Fruit fly (Drosophila melanogaster) whole organism, embryonic: ENCODE measurements around the gene ZnT63C.

ENCODE experiments used
- Bgb ChIP-seq: fragments of 200-800 bp; sonication (Bioruptor generic); IDR thresholded peaks from 2 replicates; pipeline ENCODE4 v1.3.6; 2022; ENCODE audit warnings: missing biosample characterization, missing genetic modification characterization; ENCODE audit not compliant: partially characterized antibody
- BtbVII ChIP-seq: fragments of 200-800 bp; sonication (Bioruptor generic); optimal IDR thresholded peaks from 3 replicates; lab custom pipeline; 2017; ENCODE audit warnings: missing biosample characterization, mild to moderate bottlenecking, missing genetic modification characterization
- CG1024 ChIP-seq: fragments of 200-800 bp; sonication (Bioruptor generic); IDR thresholded peaks from 2 replicates; pipeline ENCODE4 v1.3.6; 2022; ENCODE audit warnings: missing biosample characterization, missing genetic modification characterization
- CG10321 ChIP-seq: fragments of 200-800 bp; sonication (Bioruptor generic); IDR thresholded peaks from 2 replicates; pipeline ENCODE4 v1.3.6; 2022; ENCODE audit warnings: missing biosample characterization, missing genetic modification characterization
- CG11456 ChIP-seq: fragments of 200-800 bp; sonication (Bioruptor generic); IDR thresholded peaks from 3 replicates; pipeline ENCODE4 v1.3.6; 2022; ENCODE audit warnings: missing biosample characterization, missing genetic modification characterization
- CG11723 ChIP-seq: fragments of 200-800 bp; sonication (Bioruptor generic); optimal IDR thresholded peaks from 2 replicates; lab custom pipeline; 2017; ENCODE audit warnings: missing biosample characterization, mild to moderate bottlenecking, missing genetic modification characterization
- CG12236 ChIP-seq: fragments of 200-800 bp; sonication (Bioruptor generic); optimal IDR thresholded peaks from 2 replicates; lab custom pipeline; 2016; ENCODE audit warnings: missing biosample characterization, missing genetic modification characterization
- CG1529 ChIP-seq: fragments of 200-800 bp; sonication (Bioruptor generic); optimal IDR thresholded peaks from 3 replicates; lab custom pipeline; 2018; ENCODE audit warnings: missing biosample characterization, missing genetic modification characterization
- CG31388 ChIP-seq: fragments of 200-800 bp; sonication (Bioruptor generic); optimal IDR thresholded peaks from 2 replicates; lab custom pipeline; 2016; ENCODE audit warnings: missing biosample characterization, missing genetic modification characterization
- CG32772 ChIP-seq: fragments of 200-800 bp; sonication (Bioruptor generic); IDR thresholded peaks from 2 replicates; pipeline ENCODE4 v1.3.6; 2022; ENCODE audit warnings: missing biosample characterization, missing genetic modification characterization
- CG4328 ChIP-seq: fragments of 200-800 bp; sonication (Bioruptor generic); optimal IDR thresholded peaks from 3 replicates; lab custom pipeline; 2017; ENCODE audit warnings: missing biosample characterization, missing genetic modification reagents, missing genetic modification characterization
- CG4617 ChIP-seq: fragments of 200-800 bp; sonication (Bioruptor generic); optimal IDR thresholded peaks from 3 replicates; lab custom pipeline; 2016; ENCODE audit warnings: missing biosample characterization, missing genetic modification characterization, borderline replicate concordance
- CG5245 ChIP-seq: fragments of 200-800 bp; sonication (Bioruptor generic); optimal IDR thresholded peaks from 3 replicates; lab custom pipeline; 2016; ENCODE audit warnings: missing biosample characterization, missing genetic modification characterization
- CG7372 ChIP-seq: fragments of 200-800 bp; sonication (Bioruptor generic); IDR thresholded peaks from 2 replicates; pipeline ENCODE4 v1.3.6; 2022; ENCODE audit warnings: missing biosample characterization, missing genetic modification characterization
- CG7928 ChIP-seq: fragments of 200-800 bp; sonication (Bioruptor generic); optimal IDR thresholded peaks from 2 replicates; lab custom pipeline; 2017; ENCODE audit warnings: missing biosample characterization, mild to moderate bottlenecking, missing genetic modification characterization
- CG8290 ChIP-seq, 3 experiments: fragments of 200-800 bp; sonication (Bioruptor generic); optimal IDR thresholded peaks; 2 replicates each; lab custom pipeline; 2016 to 2019; ENCODE audit warnings: missing biosample characterization in 3 of 3, missing genetic modification characterization in 3 of 3, mild to moderate bottlenecking in 2 of 3, moderate library complexity in 1 of 3
- CG8359 ChIP-seq: fragments of 200-800 bp; sonication (Bioruptor generic); optimal IDR thresholded peaks from 2 replicates; lab custom pipeline; 2017; ENCODE audit warnings: missing biosample characterization, mild to moderate bottlenecking, missing genetic modification characterization, borderline replicate concordance
- CHES-1-like ChIP-seq: fragments of 200-800 bp; sonication (Bioruptor generic); optimal IDR thresholded peaks from 2 replicates; lab custom pipeline; 2016; ENCODE audit warnings: missing biosample characterization, missing genetic modification characterization
- Dip3 ChIP-seq: fragments of 200-800 bp; sonication (Bioruptor generic); optimal IDR thresholded peaks from 3 replicates; lab custom pipeline; 2016; ENCODE audit warnings: missing biosample characterization, missing genetic modification characterization
- Dll ChIP-seq: fragments of 200-800 bp; sonication (Bioruptor generic); IDR thresholded peaks from 4 replicates; pipeline ENCODE4 v1.3.6; 2022; ENCODE audit warnings: missing biosample characterization, missing genetic modification characterization; ENCODE audit not compliant: partially characterized antibody
- HHEX ChIP-seq: fragments of 200-800 bp; sonication (Bioruptor generic); optimal IDR thresholded peaks from 3 replicates; lab custom pipeline; 2017; ENCODE audit warnings: missing biosample characterization, mild to moderate bottlenecking, missing genetic modification characterization, missing genetic modification reagents
- NfI ChIP-seq: fragments of 200-800 bp; sonication (Bioruptor generic); optimal IDR thresholded peaks from 3 replicates; lab custom pipeline; 2018; ENCODE audit warnings: missing biosample characterization, mild to moderate bottlenecking, missing genetic modification characterization, moderate library complexity
- Oaz ChIP-seq: fragments of 200-800 bp; sonication (Bioruptor generic); IDR thresholded peaks from 2 replicates; pipeline ENCODE4 v1.3.6; 2022; ENCODE audit warnings: missing biosample characterization, missing genetic modification characterization
- Usf ChIP-seq: fragments of 200-800 bp; sonication (Bioruptor generic); optimal IDR thresholded peaks from 2 replicates; lab custom pipeline; 2017; ENCODE audit warnings: missing genotype, missing biosample characterization, missing genetic modification characterization
- bowl ChIP-seq: fragments of 200-800 bp; sonication (Bioruptor generic); IDR thresholded peaks from 2 replicates; pipeline ENCODE4 v1.3.6; 2022; ENCODE audit warnings: missing biosample characterization, missing genetic modification characterization
- crc ChIP-seq: fragments of 200-800 bp; sonication (Bioruptor generic); optimal IDR thresholded peaks from 2 replicates; lab custom pipeline; 2016; ENCODE audit warnings: missing biosample characterization, missing genetic modification characterization
- ems ChIP-seq: fragments of 200-800 bp; sonication (Bioruptor generic); optimal IDR thresholded peaks from 3 replicates; lab custom pipeline; 2016; ENCODE audit warnings: missing biosample characterization, missing genetic modification characterization
- eve ChIP-seq, 2 experiments: fragments of >200 bp; optimal IDR thresholded peaks; 2 replicates each; lab custom pipeline; 2017; ENCODE audit warnings: missing biosample characterization in 2 of 2, missing genetic modification characterization in 2 of 2
- eyg ChIP-seq: fragments of 200-800 bp; sonication (Bioruptor generic); optimal IDR thresholded peaks from 3 replicates; lab custom pipeline; 2016; ENCODE audit warnings: missing biosample characterization, missing genetic modification characterization
- fd102C ChIP-seq: fragments of 200-800 bp; sonication (Bioruptor generic); optimal IDR thresholded peaks from 2 replicates; lab custom pipeline; 2018; ENCODE audit warnings: missing biosample characterization, mild to moderate bottlenecking, missing genetic modification characterization, moderate library complexity
- gfzf ChIP-seq: fragments of 200-800 bp; sonication (Bioruptor generic); optimal IDR thresholded peaks from 2 replicates; lab custom pipeline; 2016; ENCODE audit warnings: missing biosample characterization, mild to moderate bottlenecking, missing genetic modification characterization, moderate library complexity
- h ChIP-seq: fragments of >200 bp; optimal IDR thresholded peaks from 2 replicates; lab custom pipeline; 2017
- hkb ChIP-seq, 2 experiments: fragments of 200-800 bp in 1 of 2; fragments of >200 bp in 1 of 2; sonication (Bioruptor generic) in 1 of 2; IDR thresholded peaks in 1 of 2; optimal IDR thresholded peaks in 1 of 2; 2 replicates each; pipeline versions ENCODE4 v1.3.6 to Lab custom; 2017 to 2022; ENCODE audit warnings: missing biosample characterization in 1 of 2, missing genetic modification characterization in 1 of 2
- insv ChIP-seq, 2 experiments: fragments of 200-800 bp; sonication (Bioruptor generic); optimal IDR thresholded peaks; 3 replicates each; lab custom pipeline; 2016 to 2018; ENCODE audit warnings: missing biosample characterization in 2 of 2, missing genetic modification characterization in 2 of 2
- kah ChIP-seq: fragments of 200-800 bp; sonication (Bioruptor generic); optimal IDR thresholded peaks from 2 replicates; lab custom pipeline; 2018; ENCODE audit warnings: missing biosample characterization, mild to moderate bottlenecking, missing genetic modification characterization
- nerfin-2 ChIP-seq: fragments of 200-800 bp; sonication (Bioruptor generic); IDR thresholded peaks from 2 replicates; pipeline ENCODE4 v1.3.6; 2022; ENCODE audit warnings: missing biosample characterization, missing genetic modification characterization; ENCODE audit not compliant: partially characterized antibody
- nom ChIP-seq: fragments of 200-800 bp; sonication (Bioruptor generic); optimal IDR thresholded peaks from 2 replicates; lab custom pipeline; 2017; ENCODE audit warnings: missing biosample characterization, missing genetic modification characterization, mild to moderate bottlenecking, moderate library complexity, missing genetic modification reagents
- pb ChIP-seq: fragments of 200-800 bp; sonication (Bioruptor generic); optimal IDR thresholded peaks from 3 replicates; lab custom pipeline; 2016; ENCODE audit warnings: missing biosample characterization, missing genetic modification characterization
- prd ChIP-seq, 3 experiments: fragments of >200 bp in 2 of 3; fragments of 200-800 bp in 1 of 3; sonication (Bioruptor generic) in 1 of 3; optimal IDR thresholded peaks in 2 of 3; IDR thresholded peaks in 1 of 3; 2 replicates in 2 of 3; 3 replicates in 1 of 3; pipeline versions ENCODE4 v1.3.6 to Lab custom; 2017 to 2022; ENCODE audit warnings: missing biosample characterization in 1 of 3, missing genetic modification characterization in 1 of 3
- sc ChIP-seq, 3 experiments: fragments of >200 bp in 2 of 3; fragments of 200-800 bp in 1 of 3; sonication (Bioruptor generic) in 1 of 3; optimal IDR thresholded peaks; 2 replicates in 2 of 3; 3 replicates in 1 of 3; lab custom pipeline; 2017; ENCODE audit warnings: mild to moderate bottlenecking in 1 of 3, missing biosample characterization in 1 of 3, missing genetic modification characterization in 1 of 3, missing genetic modification reagents in 1 of 3
- seq ChIP-seq: fragments of 200-800 bp; sonication (Bioruptor generic); IDR thresholded peaks from 2 replicates; pipeline ENCODE4 v1.3.6; 2022; ENCODE audit warnings: missing biosample characterization, missing genetic modification characterization
- sob ChIP-seq: fragments of 200-800 bp; sonication (Bioruptor generic); IDR thresholded peaks from 2 replicates; pipeline ENCODE4 v1.3.6; 2022; ENCODE audit warnings: missing biosample characterization, missing genetic modification characterization
- tup ChIP-seq: fragments of 200-800 bp; sonication (Bioruptor generic); optimal IDR thresholded peaks from 2 replicates; lab custom pipeline; 2016; ENCODE audit warnings: missing biosample characterization, mild to moderate bottlenecking, missing genetic modification characterization, moderate library complexity
- tx ChIP-seq: fragments of 200-800 bp; sonication (Bioruptor generic); optimal IDR thresholded peaks from 2 replicates; lab custom pipeline; 2016; ENCODE audit warnings: missing biosample characterization, missing genetic modification characterization
- wor ChIP-seq: fragments of 200-800 bp; sonication (Bioruptor generic); IDR thresholded peaks from 2 replicates; pipeline ENCODE4 v1.3.6; 2022; ENCODE audit warnings: missing biosample characterization, missing genetic modification characterization
- zf30C ChIP-seq: fragments of 200-800 bp; sonication (Bioruptor generic); optimal IDR thresholded peaks from 3 replicates; lab custom pipeline; 2018; ENCODE audit warnings: missing biosample characterization, mild to moderate bottlenecking, missing genetic modification characterization
- zfh2 ChIP-seq: fragments of 200-800 bp; sonication (Bioruptor generic); optimal IDR thresholded peaks from 2 replicates; lab custom pipeline; 2016; ENCODE audit warnings: missing biosample characterization, missing genetic modification characterization

Gene ZnT63C

dm6 chr3L:3303534-3304459 lies at the start of gene ZnT63C (continued):
- TF ChIP-seq Oaz (GFP tag; lab: Robert Waterston, UW) = no peak
- no peak for TF ChIP-seq CG5245
- no peak for TF ChIP-seq CG1529 (GFP tag; lab: Kevin White, UChicago)
- no peak for TF ChIP-seq sc (optimal IDR thresholded peaks at IDR 0.05; lab: Kevin White, UChicago)
- TF ChIP-seq sc (GFP tag; optimal IDR thresholded peaks at IDR 0.05; lab: Kevin White, UChicago) = no peak
- TF ChIP-seq CG1024 (GFP tag; lab: Robert Waterston, UW) = no peak
- no peak for TF ChIP-seq sob (GFP tag; lab: Robert Waterston, UW)
- TF ChIP-seq CG8290 (GFP tag; optimal IDR thresholded peaks at IDR 0.05; lab: Kevin White, UChicago) = no peak
- peak in 1 of 2 experiments; percentile 30 for TF ChIP-seq CG8290 (tag; optimal IDR thresholded peaks at IDR 0.05; lab: Kevin White, UChicago)
- no peak for TF ChIP-seq CG7372 (GFP tag; lab: Robert Waterston, UW)
- no peak for TF ChIP-seq prd (optimal IDR thresholded peaks at IDR 0.05; lab: Kevin White, UChicago)
- TF ChIP-seq prd (GFP tag; IDR thresholded peaks at IDR 0.05; lab: Robert Waterston, UW) = no peak
- 0 out of 2 replicates have a peak, but pooled peaks have one; percentile 35 for TF ChIP-seq bowl
- no peak for TF ChIP-seq zfh2 (GFP tag; lab: Kevin White, UChicago)
- TF ChIP-seq pb (GFP tag; lab: Kevin White, UChicago) = no peak
- no peak for TF ChIP-seq insv (GFP tag; optimal IDR thresholded peaks at IDR 0.05; lab: Kevin White, UChicago)
- TF ChIP-seq HHEX (GFP tag; lab: Kevin White, UChicago) = no peak
- TF ChIP-seq fd102C = no peak
- TF ChIP-seq tup (GFP tag; lab: Kevin White, UChicago) = no peak
- no peak for TF ChIP-seq Usf (GFP tag; lab: Kevin White, UChicago)
- TF ChIP-seq BtbVII (GFP tag; lab: Kevin White, UChicago) = no peak
- TF ChIP-seq Dip3 (GFP tag; lab: Kevin White, UChicago) = no peak
- TF ChIP-seq seq (GFP tag; lab: Robert Waterston, UW) = no peak
- TF ChIP-seq Bgb (GFP tag; lab: Robert Waterston, UW) = peak; percentile 87
- peak in 1 of 2 experiments; percentile 63 for TF ChIP-seq eve (GFP tag; optimal IDR thresholded peaks at IDR 0.05; lab: Kevin White, UChicago)
- TF ChIP-seq CG31388 = no peak
- no peak for TF ChIP-seq eyg (GFP tag; lab: Kevin White, UChicago)
- no peak for TF ChIP-seq CG32772 (GFP tag; lab: Robert Waterston, UW)
- peak; percentile 82 for TF ChIP-seq CG4617 (GFP tag; lab: Kevin White, UChicago)
- no peak for TF ChIP-seq CG11723 (GFP tag; lab: Kevin White, UChicago)
- TF ChIP-seq NfI = no peak
- peak; percentile 85 for TF ChIP-seq gfzf (GFP tag; lab: Kevin White, UChicago)
- TF ChIP-seq ems (GFP tag; lab: Kevin White, UChicago) = no peak
- TF ChIP-seq CG11456 (GFP tag; lab: Robert Waterston, UW) = no peak
- no peak for TF ChIP-seq CG10321 (GFP tag; lab: Robert Waterston, UW)
- no peak for TF ChIP-seq h
- no peak for TF ChIP-seq tx (GFP tag; lab: Kevin White, UChicago)
- TF ChIP-seq hkb (optimal IDR thresholded peaks at IDR 0.05; lab: Kevin White, UChicago) = no peak
- no peak for TF ChIP-seq hkb (GFP tag; IDR thresholded peaks at IDR 0.05; lab: Robert Waterston, UW)
- peak; percentile 87 for TF ChIP-seq nerfin-2 (GFP tag; lab: Robert Waterston, UW)
- no peak for TF ChIP-seq CG12236
- no peak for TF ChIP-seq crc
- TF ChIP-seq CG7928 (GFP tag; lab: Kevin White, UChicago) = no peak
- TF ChIP-seq CHES-1-like = no peak
- no peak for TF ChIP-seq zf30C (GFP tag; lab: Kevin White, UChicago)
- TF ChIP-seq wor (GFP tag; lab: Robert Waterston, UW) = no peak
- peak; percentile 82 for TF ChIP-seq Dll (GFP tag; lab: Robert Waterston, UW)
- TF ChIP-seq CG4328 = no peak
- no peak for TF ChIP-seq kah (GFP tag; lab: Kevin White, UChicago)
- peak; percentile 79 for TF ChIP-seq nom (GFP tag; lab: Kevin White, UChicago)
- TF ChIP-seq CG8359 (GFP tag; lab: Kevin White, UChicago) = no peak
